Fruit fly (Drosophila melanogaster): Measurements from ENCODE around the gene CG13933.

DNA sequence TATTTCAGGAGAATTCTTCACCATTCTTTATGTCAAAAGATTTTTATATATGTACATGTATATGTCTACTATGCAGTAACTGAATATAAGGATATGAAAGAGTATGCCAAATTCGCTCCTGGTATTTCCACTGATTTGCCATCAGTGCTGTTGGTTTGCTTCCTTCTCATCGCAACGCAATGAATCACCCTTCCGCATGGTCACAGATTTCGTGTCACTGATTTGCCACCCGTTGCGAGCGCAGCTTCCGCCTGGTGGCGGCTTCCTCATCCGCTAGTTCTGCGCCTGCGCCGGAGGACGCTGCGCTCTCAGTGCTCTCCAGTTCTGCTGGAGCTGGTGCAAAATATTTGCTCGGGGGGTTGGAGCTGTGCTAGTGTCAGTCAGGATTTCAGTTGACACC, 26.7 kb downstream of the CG13933 start:
- no peak for TF ChIP-seq foxo (GFP tag; optimal IDR thresholded peaks at IDR 0.05)
- no peak for TF ChIP-seq Hr78 (GFP tag; optimal IDR thresholded peaks at IDR 0.05)
- TF ChIP-seq Rel (GFP tag; optimal IDR thresholded peaks at IDR 0.05) = no peak
- TF ChIP-seq Rel (tag; optimal IDR thresholded peaks at IDR 0.05) = no peak
- no peak for TF ChIP-seq GATAd (GFP tag; optimal IDR thresholded peaks at IDR 0.05)
- no peak for TF ChIP-seq usp (GFP tag; optimal IDR thresholded peaks at IDR 0.05)
